Fruit fly (Drosophila melanogaster) whole organism, adult: ENCODE measurements around the gene CG10137.
A peak's percentile ranks its signal among the peaks of the same experiment; 100 is the strongest.

ENCODE experiments used
- CG11617 ChIP-seq: fragments of 200-800 bp; sonication (Bioruptor generic); optimal IDR thresholded peaks from 2 replicates; lab custom pipeline; 2017; ENCODE audit warnings: mild to moderate bottlenecking, missing biosample characterization, missing genetic modification reagents, missing genetic modification characterization
- CG12768 ChIP-seq: fragments of 200-800 bp; sonication (Bioruptor generic); optimal IDR thresholded peaks from 2 replicates; lab custom pipeline; 2017; ENCODE audit warnings: missing biosample characterization, missing genetic modification characterization, mild to moderate bottlenecking, moderate library complexity, missing genetic modification reagents
- CG14711 ChIP-seq: fragments of 200-800 bp; sonication (Bioruptor generic); optimal IDR thresholded peaks from 2 replicates; lab custom pipeline; 2018; ENCODE audit warnings: missing biosample characterization, mild to moderate bottlenecking, missing genetic modification characterization, moderate library complexity
- CG1620 ChIP-seq: fragments of 200-800 bp; sonication (Bioruptor generic); optimal IDR thresholded peaks from 2 replicates; lab custom pipeline; 2016; ENCODE audit warnings: missing biosample characterization, missing genetic modification characterization
- CG33017 ChIP-seq: fragments of 200-800 bp; sonication (Bioruptor generic); optimal IDR thresholded peaks from 2 replicates; lab custom pipeline; 2018; ENCODE audit warnings: missing biosample characterization, mild to moderate bottlenecking, missing genetic modification characterization, moderate library complexity
- CG5204 ChIP-seq: fragments of 200-800 bp; sonication (Bioruptor generic); optimal IDR thresholded peaks from 2 replicates; lab custom pipeline; 2016; ENCODE audit warnings: missing biosample characterization, missing genetic modification characterization
- CG7045 ChIP-seq: fragments of 200-800 bp; sonication (Bioruptor generic); optimal IDR thresholded peaks from 2 replicates; lab custom pipeline; 2017; ENCODE audit warnings: missing biosample characterization, mild to moderate bottlenecking, missing genetic modification characterization
- CG7101 ChIP-seq: fragments of 200-800 bp; sonication (Bioruptor generic); optimal IDR thresholded peaks from 2 replicates; lab custom pipeline; 2018; ENCODE audit warnings: missing biosample characterization, mild to moderate bottlenecking, missing genetic modification characterization, moderate library complexity
- Clk ChIP-seq: fragments of 200-800 bp; sonication (Bioruptor generic); optimal IDR thresholded peaks from 2 replicates; lab custom pipeline; 2017; ENCODE audit warnings: missing biosample characterization, missing genetic modification characterization
- Crg-1 ChIP-seq: fragments of 200-800 bp; sonication (Bioruptor generic); optimal IDR thresholded peaks from 2 replicates; lab custom pipeline; 2016; ENCODE audit warnings: missing biosample characterization, missing genetic modification characterization
- Hr96 ChIP-seq: fragments of 200-800 bp; sonication (Bioruptor generic); optimal IDR thresholded peaks from 2 replicates; lab custom pipeline; 2016; ENCODE audit warnings: missing biosample characterization, missing genetic modification characterization
- Mnt ChIP-seq: fragments of 200-800 bp; sonication (Bioruptor generic); optimal IDR thresholded peaks from 2 replicates; lab custom pipeline; 2016; ENCODE audit warnings: missing biosample characterization, mild to moderate bottlenecking, missing genetic modification characterization
- bab1 ChIP-seq: fragments of 200-800 bp; sonication (Bioruptor generic); optimal IDR thresholded peaks from 3 replicates; lab custom pipeline; 2019; ENCODE audit warnings: missing biosample characterization, mild to moderate bottlenecking, missing genetic modification characterization, moderate library complexity
- cic ChIP-seq: fragments of 200-800 bp; sonication (Bioruptor generic); optimal IDR thresholded peaks from 2 replicates; lab custom pipeline; 2017; ENCODE audit warnings: missing biosample characterization, mild to moderate bottlenecking, missing genetic modification characterization, moderate library complexity
- cnc ChIP-seq, 2 experiments: fragments of >200 bp; optimal IDR thresholded peaks; 2 replicates each; lab custom pipeline; 2017
- kay ChIP-seq: fragments of 200-800 bp; sonication (Bioruptor generic); peaks from one replicate; lab custom pipeline; 2016; ENCODE audit warnings: missing biosample characterization, missing genetic modification characterization, borderline replicate concordance
- ovo ChIP-seq: fragments of 200-800 bp; sonication (Bioruptor generic); optimal IDR thresholded peaks from 2 replicates; lab custom pipeline; 2016; ENCODE audit warnings: missing biosample characterization, missing genetic modification characterization
- pad ChIP-seq: fragments of 200-800 bp; sonication (Bioruptor generic); optimal IDR thresholded peaks from 3 replicates; lab custom pipeline; 2017; ENCODE audit warnings: missing biosample characterization, missing genetic modification characterization, mild to moderate bottlenecking, moderate library complexity, missing genetic modification reagents
- tj ChIP-seq: fragments of 200-800 bp; sonication (Bioruptor generic); optimal IDR thresholded peaks from 3 replicates; lab custom pipeline; 2017; ENCODE audit warnings: missing biosample characterization, mild to moderate bottlenecking, missing genetic modification characterization, moderate library complexity
- toe ChIP-seq: fragments of 200-800 bp; sonication (Bioruptor generic); optimal IDR thresholded peaks from 2 replicates; lab custom pipeline; 2016; ENCODE audit warnings: missing biosample characterization, missing genetic modification characterization

CG10137 gene

DNA sequence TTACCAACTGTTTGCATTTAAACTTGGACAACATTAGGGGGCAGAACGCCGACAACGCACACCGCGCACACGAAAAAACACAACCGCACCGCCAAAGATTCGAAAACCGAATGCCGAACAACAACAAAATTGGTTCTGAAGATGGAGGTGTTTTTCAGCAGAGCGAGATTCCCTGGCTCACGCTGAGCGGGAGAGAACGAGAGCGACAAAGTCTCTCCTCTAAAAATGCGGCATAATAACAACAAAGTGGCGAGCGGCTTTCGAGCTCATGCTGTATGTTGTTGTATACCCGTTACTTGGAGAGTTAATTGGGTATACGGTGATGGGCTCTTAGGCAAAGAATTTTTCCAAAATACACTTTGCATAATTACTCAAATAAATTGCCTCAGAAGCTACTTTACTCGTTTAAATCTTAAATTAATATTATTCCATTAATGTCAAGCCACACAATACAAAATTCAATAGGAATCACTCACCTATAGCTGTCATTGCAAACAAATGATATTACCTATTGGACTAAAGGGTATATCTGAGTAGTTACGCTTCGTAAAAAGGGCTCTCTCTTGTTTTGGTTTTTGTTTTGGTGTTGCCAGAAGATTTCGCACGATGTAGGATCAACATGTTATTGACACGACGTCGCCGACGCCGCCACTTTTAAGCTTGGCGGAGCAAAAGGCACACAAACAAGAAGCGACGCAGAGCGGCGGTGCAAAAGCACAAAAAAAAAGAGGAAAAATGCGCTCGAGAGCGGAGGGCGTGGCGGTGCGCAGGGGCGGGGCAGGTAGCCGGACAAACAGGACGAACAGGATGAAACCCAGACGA, 46.2 kb downstream of the CG10137 start:
- TF ChIP-seq cic (no peak), CG12768 (no peak), toe (GFP tag; lab: Kevin White, UChicago) (no peak), CG7101 (tag; lab: Kevin White, UChicago) (peak; percentile 42), ovo (peak; percentile 70), CG11617 (GFP tag; lab: Kevin White, UChicago) (no peak), CG7045 (GFP tag; lab: Kevin White, UChicago) (no peak), Crg-1 (GFP tag; lab: Kevin White, UChicago) (no peak), pad (GFP tag; lab: Kevin White, UChicago) (peak; percentile 16), Hr96 (no peak), CG1620 (GFP tag; lab: Kevin White, UChicago) (no peak), CG5204 (GFP tag; lab: Kevin White, UChicago) (no peak), Mnt (GFP tag; lab: Kevin White, UChicago) (no peak), tj (GFP tag; lab: Kevin White, UChicago) (no peak), cnc (optimal IDR thresholded peaks at IDR 0.05; lab: Kevin White, UChicago) (no peak), Clk (GFP tag; lab: Kevin White, UChicago) (no peak), kay (GFP tag; lab: Kevin White, UChicago) (no peak), bab1 (GFP tag; lab: Kevin White, UChicago) (peak; percentile 52), CG14711 (tag; lab: Kevin White, UChicago) (peak; percentile 32), CG33017 (tag; lab: Kevin White, UChicago) (no peak)

DNA sequence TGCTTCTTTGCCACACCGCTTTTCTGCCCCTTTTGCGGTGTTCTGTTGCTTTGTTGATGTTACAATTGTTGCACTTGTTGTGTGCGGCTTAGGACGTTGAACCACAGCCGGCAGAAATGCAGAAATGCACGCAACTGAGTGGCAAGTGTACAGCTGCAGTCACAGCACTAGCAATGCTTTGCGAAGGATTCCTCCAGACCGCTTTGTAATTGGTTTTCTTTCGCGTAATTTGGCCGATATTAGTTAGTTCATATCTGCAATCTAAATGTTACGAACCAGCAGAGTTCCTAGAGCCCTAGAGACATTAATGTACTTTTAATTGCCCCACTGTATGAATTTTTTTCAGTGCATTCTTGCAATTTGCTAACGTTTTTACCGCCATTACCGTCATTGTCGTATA, 47.9 kb downstream of the CG10137 start:
- no peak for TF ChIP-seq kay (GFP tag; lab: Kevin White, UChicago)
- TF ChIP-seq ovo: no peak
- TF ChIP-seq Hr96: no peak
- TF ChIP-seq CG7101 (tag; lab: Kevin White, UChicago): no peak
- TF ChIP-seq tj (GFP tag; lab: Kevin White, UChicago): no peak
- TF ChIP-seq Clk (GFP tag; lab: Kevin White, UChicago): no peak
- TF ChIP-seq CG5204 (GFP tag; lab: Kevin White, UChicago): no peak
- TF ChIP-seq CG11617 (GFP tag; lab: Kevin White, UChicago): no peak
- TF ChIP-seq cnc (optimal IDR thresholded peaks at IDR 0.05; lab: Kevin White, UChicago): no peak
- no peak for TF ChIP-seq toe (GFP tag; lab: Kevin White, UChicago)
- no peak for TF ChIP-seq Crg-1 (GFP tag; lab: Kevin White, UChicago)
- no peak for TF ChIP-seq CG12768
- no peak for TF ChIP-seq pad (GFP tag; lab: Kevin White, UChicago)
- TF ChIP-seq cic: no peak
- no peak for TF ChIP-seq CG14711 (tag; lab: Kevin White, UChicago)
- no peak for TF ChIP-seq CG1620 (GFP tag; lab: Kevin White, UChicago)
- no peak for TF ChIP-seq Mnt (GFP tag; lab: Kevin White, UChicago)
- no peak for TF ChIP-seq CG33017 (tag; lab: Kevin White, UChicago)
- TF ChIP-seq bab1 (GFP tag; lab: Kevin White, UChicago): no peak

DNA sequence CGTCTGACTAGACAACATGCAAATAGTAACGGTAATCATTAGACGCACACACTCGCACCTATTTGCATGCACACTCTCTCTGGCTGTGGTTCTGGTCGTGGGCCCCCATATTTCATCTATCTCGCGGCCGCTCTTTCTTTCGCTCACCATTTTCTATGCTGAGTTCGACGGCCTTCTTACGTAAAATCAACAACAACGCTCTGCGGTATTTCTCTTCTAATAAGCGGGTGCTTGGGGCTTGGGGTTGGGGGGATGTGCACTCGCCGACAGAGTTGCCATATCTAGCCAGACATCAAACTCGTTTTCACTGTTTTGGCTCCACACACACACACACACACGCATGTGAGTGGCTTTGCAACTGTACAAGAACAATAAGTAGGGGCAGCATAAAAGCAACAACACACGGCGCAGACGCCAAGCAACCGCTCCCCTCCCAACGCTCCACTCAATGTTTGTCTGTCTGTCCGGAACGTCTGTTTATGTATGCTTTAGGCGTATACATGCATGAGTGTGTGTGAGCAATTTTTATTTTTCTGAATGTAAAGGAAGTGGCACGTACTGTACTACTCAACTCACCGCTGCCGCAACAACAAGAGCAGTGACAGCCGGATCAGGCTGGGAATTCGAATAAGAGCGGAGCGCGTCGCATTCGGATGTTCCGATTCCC, 48.6 kb downstream of the CG10137 start:
- TF ChIP-seq CG5204 (GFP tag; lab: Kevin White, UChicago) (no peak), pad (GFP tag; lab: Kevin White, UChicago) (peak; percentile 98), CG14711 (tag; lab: Kevin White, UChicago) (peak; percentile 57), CG11617 (GFP tag; lab: Kevin White, UChicago) (no peak)

- peak; percentile 69 for TF ChIP-seq CG5204 (GFP tag; lab: Kevin White, UChicago)
- TF ChIP-seq CG7045 (GFP tag; lab: Kevin White, UChicago): peak; percentile 83
- TF ChIP-seq Mnt (GFP tag; lab: Kevin White, UChicago): peak; percentile 43
- peak; percentile 83 for TF ChIP-seq ovo
- no peak for TF ChIP-seq kay (GFP tag; lab: Kevin White, UChicago)
- TF ChIP-seq cic: no peak
- peak; percentile 79 for TF ChIP-seq tj (GFP tag; lab: Kevin White, UChicago)
- TF ChIP-seq Hr96: peak; percentile 72
- no peak for TF ChIP-seq cnc (optimal IDR thresholded peaks at IDR 0.05; lab: Kevin White, UChicago)
- peak; percentile 68 for TF ChIP-seq toe (GFP tag; lab: Kevin White, UChicago)
- TF ChIP-seq Clk (GFP tag; lab: Kevin White, UChicago): peak; percentile 40
- TF ChIP-seq CG33017 (tag; lab: Kevin White, UChicago): peak; percentile 61
- peak; percentile 22 for TF ChIP-seq CG1620 (GFP tag; lab: Kevin White, UChicago)
- peak; percentile 28 for TF ChIP-seq bab1 (GFP tag; lab: Kevin White, UChicago)
- TF ChIP-seq Crg-1 (GFP tag; lab: Kevin White, UChicago): no peak
- TF ChIP-seq CG7101 (tag; lab: Kevin White, UChicago): peak; percentile 73
- peak; percentile 66 for TF ChIP-seq CG11617 (GFP tag; lab: Kevin White, UChicago)
- no peak for TF ChIP-seq pad (GFP tag; lab: Kevin White, UChicago)
- peak; percentile 73 for TF ChIP-seq CG14711 (tag; lab: Kevin White, UChicago)
- TF ChIP-seq CG12768: peak; percentile 75
These were observed 49.3 kb downstream of the CG10137 start for dm6 chr2L:19575626-19576298.
